Worm (Caenorhabditis elegans) whole organism, young adult: ENCODE results near the gene atgp-2.
A peak's percentile ranks its signal among the peaks of the same experiment; 100 is the strongest.
"Not testable (repeated sequence)": the region's sequence is repeated elsewhere in the genome, so short reads cannot be mapped to it uniquely, and the experiment has no call there.

ENCODE experiments used
- B0035.1 ChIP-seq: sonication (generic microtip); optimal IDR thresholded peaks from 2 replicates; lab custom pipeline; 2016; ENCODE audit warnings: missing genetic modification characterization, mild to moderate bottlenecking, missing compliant biosample characterization, missing genotype, missing genetic modification reagents
- B0261.1 ChIP-seq: sonication (generic microtip); optimal IDR thresholded peaks from 2 replicates; lab custom pipeline; 2016; ENCODE audit warnings: mild to moderate bottlenecking, missing genetic modification characterization, moderate library complexity, missing compliant biosample characterization
- D2030.7 ChIP-seq: fragments of 200-800 bp; sonication (Bioruptor generic); IDR thresholded peaks from 2 replicates; pipeline ENCODE4 v1.3.6; 2022; ENCODE audit warnings: missing genetic modification reagents, missing genetic modification characterization, missing compliant biosample characterization
- F23B12.7 ChIP-seq: sonication (generic microtip); optimal IDR thresholded peaks from 2 replicates; lab custom pipeline; 2017; ENCODE audit warnings: missing genetic modification characterization, mild to moderate bottlenecking, missing compliant biosample characterization, antibody characterized with exemption, moderate library complexity; ENCODE audit not compliant: insufficient read depth
- F37B4.10 ChIP-seq: fragments of 200-800 bp; sonication (Bioruptor generic); IDR thresholded peaks from 2 replicates; pipeline ENCODE4 v1.3.6; 2022; ENCODE audit warnings: missing genetic modification characterization, missing compliant biosample characterization
- F55B11.4 ChIP-seq: sonication (generic microtip); optimal IDR thresholded peaks from 2 replicates; lab custom pipeline; 2016; ENCODE audit warnings: missing compliant biosample characterization, missing genetic modification characterization, borderline replicate concordance; ENCODE audit not compliant: insufficient read depth
- T07F8.4 ChIP-seq: sonication (generic microtip); optimal IDR thresholded peaks from 2 replicates; lab custom pipeline; 2016; ENCODE audit warnings: mild to moderate bottlenecking, missing genetic modification characterization, moderate library complexity, missing compliant biosample characterization
- Y53F4B.3 ChIP-seq: fragments of 200-800 bp; sonication (Bioruptor generic); IDR thresholded peaks from 2 replicates; pipeline ENCODE4 v1.3.6; 2022; ENCODE audit warnings: missing genetic modification reagents, missing genetic modification characterization, missing compliant biosample characterization
- Y95B8A.8 ChIP-seq: fragments of 200-800 bp; sonication (Bioruptor generic); IDR thresholded peaks from 2 replicates; pipeline ENCODE4 v1.3.6; 2022; ENCODE audit warnings: missing genetic modification reagents, missing genetic modification characterization, missing compliant biosample characterization
- atf-7 ChIP-seq: sonication (generic microtip); optimal IDR thresholded peaks from 2 replicates; lab custom pipeline; 2017; ENCODE audit warnings: mild to moderate bottlenecking, missing genetic modification characterization, missing compliant biosample characterization
- bed-1 ChIP-seq: fragments of 200-800 bp; sonication (Bioruptor generic); IDR thresholded peaks from 2 replicates; pipeline ENCODE4 v1.3.6; 2022; ENCODE audit warnings: missing genetic modification reagents, missing genetic modification characterization, missing compliant biosample characterization
- ceh-79 ChIP-seq: sonication (generic microtip); optimal IDR thresholded peaks from 2 replicates; lab custom pipeline; 2017; ENCODE audit warnings: mild to moderate bottlenecking, missing genetic modification characterization, missing compliant biosample characterization
- chd-7 ChIP-seq: sonication (generic microtip); optimal IDR thresholded peaks from 2 replicates; lab custom pipeline; 2016; ENCODE audit warnings: mild to moderate bottlenecking, missing genetic modification characterization, moderate library complexity, missing compliant biosample characterization
- dox-1 ChIP-seq: fragments of 200-800 bp; sonication (Bioruptor generic); IDR thresholded peaks from 2 replicates; pipeline ENCODE4 v1.3.6; 2022; ENCODE audit warnings: missing genetic modification reagents, missing genetic modification characterization, missing compliant biosample characterization
- egrh-3 ChIP-seq: fragments of 200-800 bp; sonication (Bioruptor generic); IDR thresholded peaks from 2 replicates; pipeline ENCODE4 v1.3.6; 2022; ENCODE audit warnings: missing genetic modification reagents, missing genetic modification characterization, missing compliant biosample characterization
- hmg-1.2 ChIP-seq: fragments of 200-800 bp; sonication (Bioruptor generic); IDR thresholded peaks from 2 replicates; pipeline ENCODE4 v1.3.6; 2022; ENCODE audit warnings: missing genetic modification reagents, missing genetic modification characterization, missing compliant biosample characterization
- hmg-20 ChIP-seq: fragments of 200-800 bp; sonication (Bioruptor generic); IDR thresholded peaks from 2 replicates; pipeline ENCODE4 v1.3.6; 2022; ENCODE audit warnings: missing genetic modification reagents, missing genetic modification characterization, missing compliant biosample characterization
- lin-26 ChIP-seq: fragments of 200-800 bp; sonication (Bioruptor generic); IDR thresholded peaks from 2 replicates; pipeline ENCODE4 v1.3.6; 2022; ENCODE audit warnings: missing genetic modification reagents, missing genetic modification characterization, missing compliant biosample characterization
- madf-10 ChIP-seq: sonication (generic microtip); optimal IDR thresholded peaks from 2 replicates; lab custom pipeline; 2016; ENCODE audit warnings: mild to moderate bottlenecking, missing genetic modification characterization, missing compliant biosample characterization
- madf-6 ChIP-seq: fragments of 200-800 bp; sonication (Bioruptor generic); IDR thresholded peaks from 2 replicates; pipeline ENCODE4 v1.3.6; 2022; ENCODE audit warnings: missing genetic modification reagents, missing genetic modification characterization, missing compliant biosample characterization
- mcd-1 ChIP-seq: fragments of 200-800 bp; sonication (Bioruptor generic); IDR thresholded peaks from 2 replicates; pipeline ENCODE4 v1.3.6; 2022; ENCODE audit warnings: missing genetic modification reagents, missing genetic modification characterization, missing compliant biosample characterization
- mel-28 ChIP-seq: sonication (generic microtip); optimal IDR thresholded peaks from 2 replicates; lab custom pipeline; 2016; ENCODE audit warnings: borderline replicate concordance, mild to moderate bottlenecking, missing genetic modification characterization, missing compliant biosample characterization
- mxl-1 ChIP-seq: sonication (generic microtip); optimal IDR thresholded peaks from 2 replicates; lab custom pipeline; 2016; ENCODE audit warnings: missing genetic modification characterization, missing compliant biosample characterization
- nfyb-1 ChIP-seq: fragments of 200-800 bp; sonication (Bioruptor generic); IDR thresholded peaks from 2 replicates; pipeline ENCODE4 v1.3.6; 2022; ENCODE audit warnings: missing genetic modification reagents, missing genetic modification characterization, missing compliant biosample characterization
- nhr-179 ChIP-seq: sonication (generic microtip); optimal IDR thresholded peaks from 2 replicates; lab custom pipeline; 2016; ENCODE audit warnings: mild to moderate bottlenecking, missing genetic modification characterization, missing compliant biosample characterization
- rcor-1 ChIP-seq: fragments of 200-800 bp; sonication (Bioruptor generic); IDR thresholded peaks from 2 replicates; pipeline ENCODE4 v1.3.6; 2022; ENCODE audit warnings: missing genetic modification reagents, missing genetic modification characterization, missing compliant biosample characterization
- rpc-1 ChIP-seq, 2 experiments: fragments of 150-350 bp in 1 of 2; sonication (generic microtip) in 1 of 2; optimal IDR thresholded peaks; 2 replicates each; lab custom pipeline; 2014 to 2018; ENCODE audit warnings: missing biosample characterization in 1 of 2, missing genetic modification characterization in 1 of 2, missing genetic modification reagents in 1 of 2, missing genotype in 1 of 2
- snpc-1.1 ChIP-seq: sonication (generic microtip); optimal IDR thresholded peaks from 2 replicates; lab custom pipeline; 2017; ENCODE audit warnings: missing genetic modification characterization, mild to moderate bottlenecking, missing compliant biosample characterization, antibody characterized with exemption, moderate library complexity, missing genotype, missing genetic modification reagents; ENCODE audit not compliant: insufficient read depth
- snpc-1.3 ChIP-seq: sonication (generic microtip); optimal IDR thresholded peaks from 2 replicates; lab custom pipeline; 2017; ENCODE audit warnings: missing genetic modification characterization, mild to moderate bottlenecking, missing compliant biosample characterization, antibody characterized with exemption, moderate library complexity, missing genotype, missing genetic modification reagents; ENCODE audit not compliant: insufficient read depth
- snpc-4 ChIP-seq, 5 experiments: fragments of 150-350 bp in 1 of 5; sonication (generic microtip) in 4 of 5; optimal IDR thresholded peaks; 2 replicates each; lab custom pipeline; 2014 to 2018; ENCODE audit warnings: missing genetic modification characterization in 5 of 5, missing biosample characterization in 3 of 5, antibody characterized with exemption in 2 of 5, mild to moderate bottlenecking in 2 of 5, missing compliant biosample characterization in 2 of 5, missing genotype in 2 of 5, moderate library complexity in 2 of 5, missing genetic modification reagents in 1 of 5
- sptf-2 ChIP-seq: fragments of 200-800 bp; sonication (Bioruptor generic); optimal IDR thresholded peaks from 2 replicates; lab custom pipeline; 2018; ENCODE audit warnings: mild to moderate bottlenecking, missing genetic modification characterization, missing compliant biosample characterization
- tbp1 ChIP-seq: fragments of 200-800 bp; sonication (Bioruptor generic); optimal IDR thresholded peaks from 2 replicates; lab custom pipeline; 2018; ENCODE audit warnings: mild to moderate bottlenecking, missing genetic modification characterization, missing compliant biosample characterization
- tlf-1 ChIP-seq: fragments of 200-800 bp; sonication (Bioruptor generic); optimal IDR thresholded peaks from 2 replicates; lab custom pipeline; 2018; ENCODE audit warnings: mild to moderate bottlenecking, missing genetic modification characterization, missing compliant biosample characterization
- zfh-2 ChIP-seq: fragments of 200-800 bp; sonication (Bioruptor generic); conservative IDR thresholded peaks from 2 replicates; pipeline ENCODE4 v1.3.6; 2022; ENCODE audit warnings: missing genetic modification reagents, missing genetic modification characterization, missing compliant biosample characterization
- zim-3 ChIP-seq: sonication (generic microtip); optimal IDR thresholded peaks from 2 replicates; lab custom pipeline; 2017; ENCODE audit warnings: mild to moderate bottlenecking, missing genetic modification characterization, moderate library complexity, missing compliant biosample characterization

atgp-2 gene

DNA sequence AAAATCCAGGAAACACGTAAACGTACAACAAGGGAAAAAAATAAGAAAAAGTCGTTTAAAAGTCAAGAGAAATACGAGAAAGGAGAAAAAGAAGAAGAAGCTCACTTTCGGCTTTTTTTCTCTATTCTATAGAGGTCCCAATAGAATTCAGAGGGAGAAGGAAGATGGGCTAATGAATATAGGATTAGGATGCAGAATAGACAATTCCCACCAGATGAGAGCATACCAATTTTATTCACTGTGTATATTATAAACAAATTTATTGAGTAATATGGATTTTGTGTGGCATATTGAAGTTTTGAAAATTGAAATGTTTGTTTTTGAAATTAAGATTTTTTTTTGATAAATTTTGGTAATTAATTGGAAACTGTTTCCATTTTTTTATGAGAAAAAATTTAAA lies 582 bp upstream of the atgp-2 start:
- TF ChIP-seq F37B4.10 (GFP tag; lab: Robert Waterston, UW) = no peak
- TF ChIP-seq mxl-1 (tag; lab: Kevin White, UChicago) = no peak

DNA sequence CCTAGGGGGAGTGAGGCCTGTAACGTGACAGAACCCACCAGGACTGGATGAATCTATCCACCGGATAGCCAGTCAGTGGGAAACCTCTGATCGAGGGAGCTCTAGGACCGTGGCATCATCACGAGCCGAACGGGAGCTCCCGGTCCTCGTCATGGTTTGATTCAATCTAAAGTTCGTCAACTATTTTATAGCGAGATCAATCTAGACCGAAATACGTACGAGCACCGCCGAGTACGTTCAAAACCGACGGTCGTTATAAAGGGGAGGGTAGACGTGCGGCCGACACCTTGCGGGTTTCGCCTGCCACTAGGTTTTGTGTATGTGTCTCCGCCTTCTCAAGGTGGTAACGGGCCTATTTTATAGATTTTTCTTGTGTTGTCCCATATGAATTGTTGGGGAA lies 2.5 kb downstream of the atgp-2 start:
- TF ChIP-seq tbp1 (GFP tag; lab: Kevin White, UChicago) (peak; percentile 51), hmg-1.2 (GFP tag; lab: Robert Waterston, UW) (peak; percentile 69), snpc-1.1 (tag; lab: Kevin White, UChicago) (peak; percentile 76), lin-26 (GFP tag; lab: Robert Waterston, UW) (peak; percentile 52; the same call in 1 of the 2 replicates), D2030.7 (GFP tag; lab: Robert Waterston, UW) (peak; percentile 64), mcd-1 (peak; percentile 30; the same call in 1 of the 2 replicates), rpc-1 (optimal IDR thresholded peaks at IDR 0.05; lab: Kevin White, UChicago) (peak; percentile 24), rpc-1 (tag; optimal IDR thresholded peaks at IDR 0.05; lab: Kevin White, UChicago) (peak; percentile 64), snpc-4 (GFP tag; optimal IDR thresholded peaks at IDR 0.05; lab: Kevin White, UChicago) (peak; percentile 52), snpc-4 (tag; optimal IDR thresholded peaks at IDR 0.05; lab: Kevin White, UChicago) (peak; percentile 55 to 94 (median 76)), B0261.1 (tag; lab: Kevin White, UChicago) (peak; percentile 29)

DNA sequence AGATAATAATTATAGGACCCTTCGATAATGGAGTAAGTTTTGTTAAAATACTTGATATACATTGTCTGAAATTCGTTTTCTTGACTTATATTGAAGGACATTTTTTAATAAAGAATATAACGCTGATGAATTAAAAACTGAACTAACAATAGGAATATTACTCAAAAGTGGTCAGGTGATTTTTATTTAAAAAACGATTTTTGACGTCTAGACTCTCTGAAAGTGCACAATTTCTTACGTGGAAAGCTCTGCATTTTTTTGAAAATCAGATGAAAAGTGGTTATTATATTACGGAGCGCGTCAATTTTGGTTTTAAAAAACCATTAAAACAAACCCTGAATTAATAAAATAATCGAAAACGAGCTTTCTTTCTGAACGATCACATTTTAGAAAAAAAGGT lies 7.1 kb downstream of the atgp-2 start, which contains the start of gene sre-13:
Gene sre-13 (minus strand): TSS at position 101 of the 400 bp plus-strand sequence.
- TF ChIP-seq atf-7 (tag; lab: Kevin White, UChicago) (no peak), T07F8.4 (tag; lab: Kevin White, UChicago) (no peak)

DNA sequence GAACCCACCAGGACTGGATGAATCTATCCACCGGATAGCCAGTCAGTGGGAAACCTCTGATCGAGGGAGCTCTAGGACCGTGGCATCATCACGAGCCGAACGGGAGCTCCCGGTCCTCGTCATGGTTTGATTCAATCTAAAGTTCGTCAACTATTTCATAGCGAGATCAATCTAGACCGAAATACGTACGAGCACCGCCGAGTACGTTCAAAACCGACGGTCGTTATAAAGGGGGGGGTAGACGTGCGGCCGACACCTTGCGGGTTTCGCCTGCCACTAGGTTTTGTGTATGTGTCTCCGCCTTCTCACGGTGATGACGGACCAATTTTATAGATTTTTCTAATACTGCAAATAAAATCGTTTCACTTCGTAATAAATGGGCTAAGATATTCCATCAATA lies 8.0 kb downstream of the atgp-2 start:
- TF ChIP-seq snpc-4 (GFP tag; optimal IDR thresholded peaks at IDR 0.05; lab: Kevin White, UChicago) = not testable (repeated sequence)
- peak in 3 of 4 experiments; percentile 61 to 95 (median 94) for TF ChIP-seq snpc-4 (tag; optimal IDR thresholded peaks at IDR 0.05; lab: Kevin White, UChicago)
- peak; percentile 64 for TF ChIP-seq tbp1 (GFP tag; lab: Kevin White, UChicago)
- peak; percentile 81 for TF ChIP-seq hmg-1.2 (GFP tag; lab: Robert Waterston, UW)
- TF ChIP-seq D2030.7 (GFP tag; lab: Robert Waterston, UW) = peak; percentile 40; the same call in 1 of the 2 replicates
- peak; percentile 64 for TF ChIP-seq nfyb-1 (GFP tag; lab: Robert Waterston, UW)
- TF ChIP-seq snpc-1.1 (tag; lab: Kevin White, UChicago) = peak; percentile 77
- peak; percentile 53; the same call in 1 of the 2 replicates for TF ChIP-seq madf-6 (GFP tag; lab: Robert Waterston, UW)
- TF ChIP-seq zfh-2 = 0 out of 2 replicates have a peak, but pooled peaks have one; percentile 19
- peak; percentile 33 for TF ChIP-seq rpc-1 (optimal IDR thresholded peaks at IDR 0.05; lab: Kevin White, UChicago)
- peak; percentile 56 for TF ChIP-seq rpc-1 (tag; optimal IDR thresholded peaks at IDR 0.05; lab: Kevin White, UChicago)
- 0 out of 2 replicates have a peak, but pooled peaks have one; percentile 26 for TF ChIP-seq mcd-1
- TF ChIP-seq dox-1 (GFP tag; lab: Robert Waterston, UW) = peak; percentile 50; the same call in 1 of the 2 replicates
- TF ChIP-seq rcor-1 (GFP tag; lab: Robert Waterston, UW) = peak; percentile 45
- TF ChIP-seq, all 124 proteins: peak for 12; not testable (repeated sequence) for 112

DNA sequence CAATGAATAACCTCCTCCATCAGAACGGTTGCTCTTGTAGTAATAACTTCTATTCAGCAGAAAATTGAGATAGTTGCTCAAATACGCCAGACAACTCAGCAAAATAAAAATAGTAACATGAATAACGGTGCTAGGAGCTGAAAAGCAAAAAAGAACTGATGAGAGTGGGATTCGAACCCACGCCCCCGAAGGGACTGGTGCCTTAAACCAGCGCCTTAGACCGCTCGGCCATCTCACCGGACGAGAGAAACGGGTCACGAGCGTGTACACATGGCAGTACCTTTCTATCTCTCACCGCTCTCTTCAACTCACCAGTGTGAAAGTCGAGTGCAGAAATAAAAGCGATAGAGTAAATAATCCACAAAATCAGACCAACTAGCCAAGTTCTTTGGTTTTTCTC lies 8.7 kb downstream of the atgp-2 start:
- TF ChIP-seq rpc-1 (optimal IDR thresholded peaks at IDR 0.05; lab: Kevin White, UChicago) = peak; percentile 67
- peak; percentile 72 for TF ChIP-seq rpc-1 (tag; optimal IDR thresholded peaks at IDR 0.05; lab: Kevin White, UChicago)
- no peak for TF ChIP-seq mxl-1 (tag; lab: Kevin White, UChicago)
- no peak for TF ChIP-seq atf-7 (tag; lab: Kevin White, UChicago)
- TF ChIP-seq zim-3 (tag; lab: Kevin White, UChicago) = no peak
- no peak for TF ChIP-seq ceh-79 (tag; lab: Kevin White, UChicago)
- no peak for TF ChIP-seq snpc-1.3 (tag; lab: Kevin White, UChicago)
- TF ChIP-seq B0035.1 (tag; lab: Kevin White, UChicago) = no peak
- no peak for TF ChIP-seq Y95B8A.8 (GFP tag; lab: Robert Waterston, UW)
- TF ChIP-seq T07F8.4 (tag; lab: Kevin White, UChicago) = no peak
- no peak for TF ChIP-seq sptf-2
- TF ChIP-seq mel-28 (tag; lab: Kevin White, UChicago) = no peak
- peak; percentile 30; the same call in 1 of the 2 replicates for TF ChIP-seq egrh-3 (GFP tag; lab: Robert Waterston, UW)
- TF ChIP-seq madf-10 = no peak
- no peak for TF ChIP-seq Y53F4B.3 (GFP tag; lab: Robert Waterston, UW)
- no peak for TF ChIP-seq rcor-1 (GFP tag; lab: Robert Waterston, UW)
- no peak for TF ChIP-seq chd-7 (tag; lab: Kevin White, UChicago)
- no peak for TF ChIP-seq bed-1 (GFP tag; lab: Robert Waterston, UW)
- TF ChIP-seq tlf-1 (GFP tag; lab: Kevin White, UChicago) = no peak
- no peak for TF ChIP-seq nhr-179
- TF ChIP-seq hmg-1.2 (GFP tag; lab: Robert Waterston, UW) = peak; percentile 72
- no peak for TF ChIP-seq F55B11.4 (tag; lab: Kevin White, UChicago)
- TF ChIP-seq F23B12.7 (tag; lab: Kevin White, UChicago) = no peak
- peak; percentile 63; the same call in 1 of the 2 replicates for TF ChIP-seq hmg-20 (GFP tag; lab: Robert Waterston, UW)
- peak; percentile 16; the same call in 1 of the 2 replicates for TF ChIP-seq D2030.7 (GFP tag; lab: Robert Waterston, UW)
